Fruit fly (Drosophila melanogaster) S2 (cell line): ENCODE data around the gene Hex-t2.

Experiments
- CG8478 ChIP-seq: fragments of >200 bp; optimal IDR thresholded peaks from 2 replicates; lab custom pipeline; 2018
- CTCF ChIP-seq, 2 experiments: fragments of >200 bp; optimal IDR thresholded peaks; 2 replicates each; lab custom pipeline; 2018

Gene Hex-t2

DNA sequence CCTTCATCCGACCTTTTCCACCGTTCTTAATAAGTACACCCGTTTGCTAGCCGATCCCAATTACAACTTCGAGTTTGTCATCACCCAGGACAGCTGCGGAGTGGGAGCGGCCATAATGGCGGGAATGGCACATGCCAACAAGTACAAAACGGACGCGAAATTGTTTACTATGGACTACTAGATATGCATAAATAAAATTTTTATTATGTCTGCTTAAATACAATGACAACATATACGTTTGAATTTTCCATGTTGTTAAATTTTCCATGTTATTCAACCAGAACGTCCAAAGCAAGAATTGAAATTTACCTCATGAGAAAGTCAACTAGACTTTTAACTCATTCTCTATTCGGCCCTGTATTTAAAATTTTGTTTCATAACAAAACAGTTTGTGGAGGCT is at the start of gene Hex-t2:
TSS of gene Hex-t2 (plus strand) at position 301 of the 400 bp plus-strand sequence.
- TF ChIP-seq CG8478 (lab: Kevin White, UChicago) (no peak), CTCF (optimal IDR thresholded peaks at IDR 0.05; lab: Kevin White, UChicago) (no peak)

DNA sequence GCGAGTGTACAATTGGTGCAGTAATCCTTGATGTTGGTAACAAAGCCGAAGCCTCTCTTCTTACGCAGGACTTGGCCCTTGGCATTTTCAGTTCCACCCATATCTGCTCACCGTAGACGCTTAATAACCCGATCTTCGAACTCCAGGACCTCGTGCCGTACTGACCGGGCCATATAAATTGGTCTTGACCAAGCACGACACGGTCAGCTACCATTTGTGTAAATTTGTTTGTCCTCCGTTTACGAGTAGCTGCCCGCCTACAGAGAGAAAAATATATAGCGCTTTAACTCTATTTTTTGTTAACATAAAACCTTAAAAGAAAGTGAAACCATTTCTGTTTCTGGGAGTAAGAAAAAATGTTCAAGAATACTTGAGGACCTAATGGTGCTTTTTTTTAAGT is 46.9 kb upstream of the Hex-t2 start, which contains the start of gene ppk15:
TSS of gene ppk15 (minus strand) at position 101 of the 400 bp plus-strand sequence.
- TF ChIP-seq CG8478 (lab: Kevin White, UChicago) (no peak), CTCF (optimal IDR thresholded peaks at IDR 0.05; lab: Kevin White, UChicago) (no peak)

DNA sequence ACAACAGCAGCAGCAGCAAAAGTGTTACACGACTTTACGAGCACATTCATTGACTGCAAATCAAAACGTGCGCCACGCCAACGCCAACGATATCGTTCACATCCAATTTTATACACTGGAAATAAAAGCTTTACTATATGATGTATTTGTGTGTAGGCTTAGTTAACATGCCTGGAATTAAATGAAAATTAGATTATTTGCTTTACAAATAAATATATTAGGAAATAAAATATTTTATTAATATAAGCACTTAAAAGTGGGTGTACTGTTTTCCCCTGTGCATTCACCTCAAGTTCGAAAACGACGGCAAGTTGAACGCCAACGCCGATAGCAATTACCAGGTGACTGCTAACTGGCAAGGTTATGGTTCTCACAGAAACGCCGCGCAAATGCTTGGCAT is 40.7 kb upstream of the Hex-t2 start:
- TF ChIP-seq CTCF (optimal IDR thresholded peaks at IDR 0.05; lab: Kevin White, UChicago) (no peak), CG8478 (lab: Kevin White, UChicago) (no peak)

DNA sequence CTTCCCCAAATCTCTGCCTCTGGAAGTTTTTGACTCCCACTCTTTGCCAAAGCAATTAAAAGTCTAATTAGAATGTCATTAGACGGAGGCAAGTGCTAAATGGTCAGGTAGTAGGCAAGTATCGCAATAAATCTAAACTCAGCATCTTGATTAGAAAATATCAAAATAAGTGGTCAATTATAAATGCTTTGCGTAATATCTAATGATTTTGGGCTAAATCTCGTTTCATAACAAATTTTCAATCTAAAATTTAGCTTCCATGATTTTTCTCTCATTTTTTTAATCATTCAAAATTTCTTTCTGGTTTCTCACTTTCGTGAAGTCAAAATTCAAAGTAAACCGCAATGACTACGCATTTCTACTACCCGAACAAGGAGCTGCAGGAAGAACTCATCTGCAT is 36.7 kb upstream of the Hex-t2 start, which contains the start of gene Ald2:
TSS of gene Ald2 (plus strand) at position 301 of the 400 bp plus-strand sequence.
- no peak for TF ChIP-seq CG8478 (lab: Kevin White, UChicago)

DNA sequence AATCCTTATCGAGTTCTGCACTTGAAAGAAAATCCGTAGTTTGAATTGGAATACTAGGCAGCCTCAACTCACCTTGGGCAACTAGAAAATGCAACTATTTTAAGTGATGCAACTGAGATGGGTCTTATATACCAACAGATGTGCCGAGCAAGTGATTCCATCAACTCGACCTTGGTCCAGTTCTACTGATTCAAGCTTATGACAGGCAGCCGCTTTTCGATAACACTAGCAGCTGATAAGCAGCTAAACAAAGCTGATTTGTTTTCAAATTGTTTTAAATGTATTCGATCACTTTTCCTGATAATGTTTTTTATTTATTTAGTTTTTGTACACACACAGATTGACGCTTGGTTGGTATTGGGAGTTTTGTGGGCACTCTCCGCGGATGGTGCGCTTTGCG is 25.5 kb upstream of the Hex-t2 start, which contains the start of gene CG6503:
TSS of gene CG6503 (minus strand) at position 101 of the 400 bp plus-strand sequence.
- TF ChIP-seq CTCF (optimal IDR thresholded peaks at IDR 0.05; lab: Kevin White, UChicago) (no peak), CG8478 (lab: Kevin White, UChicago) (no peak)

DNA sequence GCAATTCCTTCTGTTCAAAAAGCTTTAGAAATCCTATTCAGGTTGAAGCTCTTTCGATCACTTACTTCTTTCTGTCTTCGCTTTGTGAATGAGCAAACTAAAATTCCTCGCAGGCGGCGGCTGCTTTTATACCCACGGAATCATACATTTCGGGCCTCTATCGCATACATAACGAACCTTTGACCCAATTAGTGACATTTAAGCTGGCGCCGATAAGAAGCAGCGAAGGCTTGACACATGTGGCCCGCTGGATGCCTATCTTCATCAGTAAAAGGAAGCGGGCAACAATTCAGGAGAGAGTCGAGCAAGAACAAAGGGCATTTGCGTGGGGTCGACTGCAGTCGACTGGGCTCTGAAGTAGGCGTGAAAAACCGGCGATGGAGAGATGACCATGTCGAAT is 24.8 kb upstream of the Hex-t2 start, which contains the start of gene CG34291:
TSS of gene CG34291 (minus strand) at position 101 of the 400 bp plus-strand sequence.
- TF ChIP-seq CG8478 (lab: Kevin White, UChicago) = no peak
- no peak for TF ChIP-seq CTCF (optimal IDR thresholded peaks at IDR 0.05; lab: Kevin White, UChicago)

DNA sequence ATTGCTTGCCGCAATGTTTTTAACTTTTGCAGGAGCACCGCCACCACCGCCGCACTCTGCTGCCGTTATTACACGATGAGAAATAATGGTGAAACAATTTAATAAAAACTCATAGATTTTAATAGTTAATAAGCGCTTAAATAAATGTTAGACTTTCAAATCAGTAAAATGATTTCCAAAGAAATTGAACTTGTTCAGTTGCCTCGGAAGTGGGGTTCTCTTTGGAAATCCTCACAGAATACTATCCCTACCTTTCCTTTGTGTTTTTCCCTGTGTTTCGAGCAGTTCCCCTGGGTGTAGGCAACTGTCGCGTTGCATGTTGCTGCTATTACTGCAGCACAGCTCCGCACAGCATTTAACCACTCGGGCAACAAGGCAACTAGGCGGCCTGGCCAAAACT is 22.3 kb upstream of the Hex-t2 start:
- TF ChIP-seq CG8478 (lab: Kevin White, UChicago) (no peak), CTCF (optimal IDR thresholded peaks at IDR 0.05; lab: Kevin White, UChicago) (no peak)

DNA sequence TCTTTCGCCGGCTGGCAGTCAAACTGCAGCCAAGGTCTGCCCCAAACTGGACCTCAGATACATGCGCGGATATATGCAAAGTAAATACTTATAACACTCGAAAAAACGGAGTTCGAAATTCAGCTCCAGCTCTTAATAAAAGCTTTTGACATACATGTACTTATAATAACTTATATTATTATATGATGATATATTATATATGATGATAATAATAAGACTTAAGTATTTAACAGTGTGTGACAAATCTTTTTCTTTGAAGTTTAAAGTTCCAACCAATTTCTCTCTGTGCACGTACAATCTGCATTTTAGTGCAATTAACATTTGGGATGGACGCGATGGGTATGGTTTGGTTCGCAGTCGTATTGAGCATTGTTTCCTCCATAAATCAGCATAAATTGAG is 20.9 kb upstream of the Hex-t2 start:
- TF ChIP-seq CG8478 (lab: Kevin White, UChicago) = no peak
- no peak for TF ChIP-seq CTCF (optimal IDR thresholded peaks at IDR 0.05; lab: Kevin White, UChicago)

DNA sequence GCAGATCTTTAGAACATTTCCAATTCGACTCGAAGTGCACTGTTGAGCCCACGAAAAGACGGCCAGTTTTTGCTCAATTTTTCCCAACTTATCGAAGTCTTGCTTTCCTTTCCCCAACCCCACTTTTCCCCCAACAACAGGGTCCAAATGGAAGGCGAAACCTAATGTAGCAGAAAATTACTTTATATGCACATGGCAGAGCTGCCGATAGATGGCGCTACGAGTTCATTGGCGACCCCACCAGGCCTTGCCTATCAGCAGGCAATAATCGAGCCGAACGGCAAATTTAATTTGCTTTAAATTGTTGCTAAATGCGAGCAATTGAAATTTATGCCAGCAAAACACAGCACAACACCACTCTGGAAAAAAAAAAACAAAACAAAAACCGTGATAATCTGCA is 17.9 kb upstream of the Hex-t2 start:
- TF ChIP-seq CTCF (optimal IDR thresholded peaks at IDR 0.05; lab: Kevin White, UChicago) = peak; percentile 72 to 78
- no peak for TF ChIP-seq CG8478 (lab: Kevin White, UChicago)

DNA sequence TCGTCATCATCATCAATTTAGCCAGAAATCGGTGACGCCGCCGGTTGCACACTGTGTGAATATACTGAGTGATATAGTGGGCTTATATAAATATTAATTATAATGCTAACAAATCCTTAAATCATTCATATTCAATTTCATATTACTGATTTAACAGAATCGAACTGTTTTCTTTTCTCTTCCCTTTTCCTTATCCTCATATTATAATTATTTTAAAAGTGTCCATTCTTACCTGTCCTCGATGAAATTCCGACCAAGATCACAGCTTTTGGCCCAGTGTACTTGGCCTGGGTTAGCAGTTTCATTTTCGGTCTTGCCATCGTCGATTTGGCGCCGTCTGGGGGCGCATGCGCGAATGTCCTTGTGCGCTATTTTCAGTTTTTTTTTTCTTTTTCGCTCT is 17.5 kb upstream of the Hex-t2 start:
- no peak for TF ChIP-seq CTCF (optimal IDR thresholded peaks at IDR 0.05; lab: Kevin White, UChicago)

DNA sequence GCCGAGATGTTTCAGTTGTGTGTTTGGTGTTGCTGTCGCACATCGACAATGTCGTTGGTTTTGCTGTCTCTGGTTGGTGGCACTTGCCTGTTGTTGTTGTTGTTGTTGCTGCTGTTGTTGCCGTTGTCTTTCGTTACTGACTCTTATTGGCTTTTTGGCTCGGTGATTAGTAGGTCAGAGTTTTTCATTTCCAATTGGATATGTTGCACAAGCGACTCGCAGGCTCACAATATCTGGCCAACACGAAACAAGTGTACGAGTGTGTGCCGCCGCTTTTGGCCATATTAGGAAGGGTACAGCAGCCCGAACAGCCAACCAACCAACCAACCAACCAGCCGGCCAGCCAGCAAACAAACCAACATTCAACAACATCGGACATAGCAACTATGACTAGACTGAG is 16.7 kb upstream of the Hex-t2 start:
- no peak for TF ChIP-seq CTCF (optimal IDR thresholded peaks at IDR 0.05; lab: Kevin White, UChicago)
- no peak for TF ChIP-seq CG8478 (lab: Kevin White, UChicago)

DNA sequence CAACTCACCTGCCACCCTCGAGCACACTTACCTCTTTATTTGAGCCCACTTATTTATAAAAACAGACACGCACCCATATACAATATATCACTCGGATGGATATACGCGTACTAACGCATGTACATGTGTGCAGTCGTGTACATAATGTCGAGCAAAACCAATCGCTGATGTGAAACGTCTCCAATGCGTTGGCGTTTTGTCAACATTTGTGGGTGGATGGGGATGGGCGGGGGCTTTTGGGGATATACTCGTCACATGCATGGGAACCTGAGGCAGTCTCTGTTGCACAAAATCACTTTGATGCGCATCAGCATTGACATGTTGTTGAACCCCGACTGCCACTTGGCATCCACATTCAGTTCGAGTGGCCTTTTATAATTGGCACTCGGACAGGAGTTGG is 14.5 kb upstream of the Hex-t2 start:
- TF ChIP-seq CG8478 (lab: Kevin White, UChicago) (no peak), CTCF (optimal IDR thresholded peaks at IDR 0.05; lab: Kevin White, UChicago) (no peak)

DNA sequence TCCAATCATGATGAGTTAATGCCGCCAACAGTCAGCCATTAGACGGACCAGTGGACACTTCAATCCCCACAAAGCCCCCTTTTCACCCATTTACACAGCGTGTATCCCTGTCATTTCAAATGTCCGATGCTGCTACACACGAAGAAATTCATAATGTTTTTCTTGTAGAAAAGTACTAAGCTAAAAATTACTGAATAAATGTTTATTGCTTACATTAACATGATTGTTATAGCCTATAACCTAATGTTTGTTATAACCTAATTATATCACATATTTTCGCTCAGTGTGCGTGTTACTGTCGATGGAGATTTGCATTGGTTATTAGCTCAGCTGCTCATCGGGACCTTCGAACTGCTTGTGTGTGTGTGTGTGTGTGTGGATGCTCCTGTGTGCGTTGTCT is 13.9 kb upstream of the Hex-t2 start:
- TF ChIP-seq CG8478 (lab: Kevin White, UChicago) = no peak
- TF ChIP-seq CTCF (optimal IDR thresholded peaks at IDR 0.05; lab: Kevin White, UChicago) = no peak

DNA sequence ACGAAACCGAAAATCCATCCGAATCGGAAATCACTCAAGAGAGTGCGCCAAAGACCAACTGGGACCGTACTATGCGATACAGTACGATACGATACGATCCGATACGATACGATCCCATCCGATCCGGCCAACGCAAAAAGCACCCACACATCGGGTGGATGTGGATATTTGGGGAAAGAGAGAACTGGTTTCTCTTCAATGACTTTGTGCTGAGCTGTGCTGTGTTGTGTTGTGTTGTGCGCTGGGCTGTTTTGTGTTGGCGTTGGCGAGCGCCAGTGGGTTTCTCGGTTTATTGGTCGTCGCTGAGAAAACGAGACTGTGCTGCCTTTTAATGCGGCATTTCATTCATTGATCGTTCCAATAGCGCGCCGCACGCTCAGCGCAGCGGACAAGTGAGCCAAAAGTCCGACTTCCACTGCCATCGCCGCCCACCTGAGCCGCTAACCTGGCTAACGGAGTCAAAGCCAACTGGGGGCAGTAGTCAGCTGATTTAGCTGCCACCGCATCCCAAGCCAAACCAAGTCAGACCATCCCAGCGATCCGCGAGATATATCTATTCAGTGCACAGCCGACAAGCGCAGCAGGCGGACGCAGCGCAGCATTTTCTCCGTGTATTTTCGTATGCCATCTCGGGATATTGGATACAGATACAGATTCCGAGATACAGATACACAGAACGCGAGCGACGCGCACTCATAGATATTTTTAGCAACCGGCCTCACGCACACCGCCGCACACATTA is 9.8 kb upstream of the Hex-t2 start, which contains the start of gene tx:
TSS of gene tx (plus strand) at position 324 of the 742 bp plus-strand sequence.
- TF ChIP-seq CTCF (optimal IDR thresholded peaks at IDR 0.05; lab: Kevin White, UChicago) (no peak), CG8478 (lab: Kevin White, UChicago) (no peak)

DNA sequence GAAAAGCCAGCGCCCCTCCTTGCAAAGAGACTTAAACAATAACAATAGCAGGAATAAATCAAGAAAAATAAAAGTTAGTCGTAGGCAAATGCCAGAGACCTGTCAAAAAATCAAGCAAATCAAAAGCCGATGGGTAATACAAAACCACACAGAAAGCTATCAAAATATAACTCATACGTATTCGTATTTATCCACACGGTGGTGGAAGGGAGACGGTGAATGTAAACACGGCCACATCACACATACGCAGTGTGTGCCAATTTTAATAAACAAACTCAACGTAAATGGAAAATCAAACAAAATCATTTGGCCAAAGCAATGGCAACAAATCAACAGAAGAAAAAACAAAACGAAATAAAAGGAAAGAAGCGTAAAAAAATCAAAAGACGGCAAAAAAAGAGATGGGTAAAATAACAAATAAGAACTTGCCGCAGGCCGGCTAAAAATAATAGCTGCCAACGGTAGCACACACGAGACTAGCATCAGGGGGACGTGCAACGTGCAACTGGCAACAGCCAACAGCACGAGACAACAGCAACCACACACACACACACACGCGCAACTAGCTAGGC is 7.8 kb upstream of the Hex-t2 start:
- no peak for TF ChIP-seq CTCF (optimal IDR thresholded peaks at IDR 0.05; lab: Kevin White, UChicago)
- TF ChIP-seq CG8478 (lab: Kevin White, UChicago) = no peak
